Worm (Caenorhabditis elegans): ENCODE measurements around the gene fbxb-57.
"Not testable (repeated sequence)": the region's sequence is repeated elsewhere in the genome, so short reads cannot be mapped to it uniquely, and the experiment has no call there.

The fbxb-57 gene

DNA sequence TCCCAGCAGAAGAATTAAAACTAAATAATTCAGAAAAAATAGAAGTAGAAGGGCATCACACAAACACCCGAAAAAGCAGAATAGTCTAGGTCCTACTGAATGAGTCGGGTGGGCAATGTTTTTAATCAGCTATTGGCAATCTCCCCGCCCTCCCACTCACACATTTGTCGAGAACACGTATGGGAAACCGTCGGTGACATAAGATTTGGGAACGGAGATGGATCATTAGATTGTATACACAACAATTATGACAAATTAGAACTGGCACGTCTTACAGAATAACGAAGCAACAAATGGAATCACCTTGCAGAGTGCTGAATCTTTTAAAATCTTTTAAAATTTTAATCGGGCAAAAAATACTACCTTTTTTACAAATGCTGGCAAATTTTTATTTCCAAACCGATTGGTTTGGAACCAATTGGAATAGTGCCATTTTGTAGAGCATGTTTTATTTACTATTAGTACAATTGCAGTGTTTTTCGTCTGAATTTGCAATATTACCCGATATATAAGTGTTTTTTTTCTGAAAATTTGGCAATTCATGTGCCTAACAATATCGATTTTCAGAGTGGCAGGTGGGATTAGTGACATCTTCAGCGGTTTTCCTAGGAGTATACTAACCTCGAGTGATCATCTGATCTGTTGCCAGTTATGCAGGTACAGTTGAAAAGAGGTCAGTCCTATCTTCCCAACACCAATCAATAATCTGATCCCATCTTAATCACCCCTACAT, at the start of gene fbxb-57, which contains the start of gene F55C9.3:
Gene fbxb-57, plus strand, starts transcription at position 683 of the 733 bp plus-strand sequence.
Gene F55C9.3, minus strand, starts transcription at position 101 of the 733 bp plus-strand sequence.
- TF ChIP-seq unc-62 (GFP tag; optimal IDR thresholded peaks at IDR 0.05), result no peak

DNA sequence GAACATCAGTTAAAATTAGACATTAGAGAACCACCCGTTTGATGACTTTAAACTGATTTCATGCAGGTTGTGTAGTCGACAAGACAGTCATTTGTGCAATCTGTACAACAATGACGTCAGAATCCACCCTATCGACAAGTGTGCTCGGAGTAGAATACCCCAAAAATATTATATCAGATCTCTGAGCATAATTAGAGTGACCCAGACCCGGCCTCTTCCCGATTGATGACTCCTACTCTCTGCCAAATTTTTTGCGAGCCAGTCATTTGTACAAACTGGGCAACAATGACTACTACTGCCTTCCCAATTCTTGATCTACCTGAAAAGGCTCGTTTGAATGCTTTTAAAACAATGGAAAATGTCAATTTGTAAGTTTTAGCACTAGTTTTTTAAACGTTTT, 48.4 kb upstream of the fbxb-57 start, which contains the start of the genes fbxb-115 and fbxb-1:
Gene fbxb-115, minus strand, starts transcription at position 101 of the 400 bp plus-strand sequence.
Gene fbxb-1, plus strand, starts transcription at position 226 of the 400 bp plus-strand sequence.
- TF ChIP-seq unc-62 (GFP tag; optimal IDR thresholded peaks at IDR 0.05), result no peak

DNA sequence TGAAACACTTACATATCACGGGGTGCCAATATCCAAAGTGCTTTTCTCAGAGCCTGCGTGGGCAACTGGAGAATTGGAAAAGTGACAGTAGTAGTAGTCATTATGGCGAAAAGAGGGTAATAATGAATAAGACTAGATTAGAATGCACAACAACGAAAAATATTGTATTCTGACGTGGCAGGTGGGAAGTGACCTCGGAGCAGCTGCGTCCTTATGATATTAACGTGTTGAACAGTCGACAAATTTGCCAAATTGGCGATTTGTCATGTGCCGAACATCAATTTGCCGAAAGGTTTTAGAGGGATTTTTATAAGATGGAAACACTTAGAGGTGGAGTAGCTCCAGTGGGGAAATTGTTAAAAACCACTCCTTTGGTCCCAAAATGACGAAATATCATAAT, 37.6 kb upstream of the fbxb-57 start, which contains the start of gene str-81:
Gene str-81, minus strand, starts transcription at position 101 of the 400 bp plus-strand sequence.
- no peak for TF ChIP-seq unc-62 (GFP tag; optimal IDR thresholded peaks at IDR 0.05)

DNA sequence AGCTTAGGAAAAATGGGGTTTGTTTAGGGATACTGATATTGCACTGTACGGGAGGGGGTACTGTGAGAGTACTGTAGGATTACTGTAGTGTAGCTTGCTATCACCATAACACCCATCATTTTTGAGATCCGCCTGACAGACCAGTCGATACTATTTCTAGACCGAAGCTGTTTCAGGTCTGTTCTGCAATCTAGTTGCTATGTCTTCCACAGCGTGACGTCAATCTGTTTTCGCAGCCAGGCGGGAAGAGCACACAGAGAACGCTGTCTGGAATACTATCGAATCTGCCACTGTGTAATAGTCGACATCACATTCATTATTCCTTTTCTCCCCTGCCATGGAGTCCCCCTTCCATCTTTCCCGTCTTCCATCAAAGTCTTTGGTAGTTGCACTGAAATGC, 36.7 kb upstream of the fbxb-57 start, which contains the start of gene F21D9.11:
Gene F21D9.11, plus strand, starts transcription at position 301 of the 400 bp plus-strand sequence.
- TF ChIP-seq unc-62 (GFP tag; optimal IDR thresholded peaks at IDR 0.05), result no peak

DNA sequence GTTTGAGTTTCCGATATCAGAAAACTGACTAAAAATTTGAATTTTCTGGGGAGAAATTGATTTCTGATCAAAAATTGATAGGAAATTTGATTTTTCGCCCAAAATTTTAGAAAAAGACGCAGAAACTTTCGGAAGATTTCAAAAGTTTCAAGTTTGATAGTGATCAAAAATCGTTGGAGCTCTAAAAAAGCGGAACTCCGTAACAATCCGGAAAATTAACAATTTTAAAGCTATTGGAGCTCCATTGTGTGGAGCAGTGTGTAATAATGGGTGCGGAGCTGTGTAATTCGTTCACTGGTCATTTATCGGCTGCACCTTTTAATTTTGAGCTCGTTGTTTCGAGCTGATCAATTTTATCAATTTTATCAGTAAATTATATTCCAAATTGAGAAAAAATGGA, 35.0 kb upstream of the fbxb-57 start, which contains the start of gene F21D9.4:
Gene F21D9.4, plus strand, starts transcription at position 301 of the 400 bp plus-strand sequence.
- no peak for TF ChIP-seq unc-62 (GFP tag; optimal IDR thresholded peaks at IDR 0.05)

DNA sequence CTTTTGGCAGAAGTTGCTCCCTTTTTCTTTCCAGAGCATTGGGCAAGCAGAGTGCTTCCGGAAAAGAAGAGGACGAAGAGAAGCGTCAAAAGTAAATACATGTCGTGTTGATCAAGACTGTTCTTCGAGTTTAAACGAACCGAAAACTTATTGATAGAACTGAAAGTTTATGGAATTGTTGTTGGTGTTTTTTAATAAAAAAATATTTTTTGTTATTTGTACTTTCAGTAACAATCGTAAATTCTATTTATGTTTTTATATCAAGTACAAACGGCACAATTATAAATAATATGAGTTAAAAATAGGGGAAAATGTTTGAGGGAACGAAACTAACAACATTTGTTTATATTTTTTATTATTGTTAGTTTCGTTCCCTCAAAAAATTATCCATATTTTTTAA, 30.9 kb upstream of the fbxb-57 start, which contains the start of gene F21D9.3:
Gene F21D9.3, minus strand, starts transcription at position 101 of the 400 bp plus-strand sequence.
- TF ChIP-seq unc-62 (GFP tag; optimal IDR thresholded peaks at IDR 0.05), result no peak

DNA sequence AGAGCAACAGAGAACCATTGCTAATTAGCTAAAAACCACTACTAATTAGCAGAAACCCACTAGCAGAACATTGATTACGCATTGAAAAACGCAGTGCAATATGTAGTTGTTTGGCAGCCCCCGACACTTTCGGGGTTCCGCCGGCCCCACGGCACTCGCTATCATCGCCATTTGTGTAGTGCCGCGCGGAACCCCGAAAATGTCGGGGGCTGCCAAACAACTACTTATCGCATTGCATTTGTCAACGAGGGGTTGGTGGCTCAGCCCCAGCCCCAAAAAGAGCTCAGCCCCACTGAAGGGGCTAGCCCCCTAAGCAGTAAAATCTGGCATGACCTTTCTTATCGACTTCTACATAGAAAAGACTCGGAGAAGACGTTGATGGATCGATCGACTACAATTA, 29.2 kb upstream of the fbxb-57 start:
- TF ChIP-seq unc-62 (GFP tag; optimal IDR thresholded peaks at IDR 0.05), result no peak

DNA sequence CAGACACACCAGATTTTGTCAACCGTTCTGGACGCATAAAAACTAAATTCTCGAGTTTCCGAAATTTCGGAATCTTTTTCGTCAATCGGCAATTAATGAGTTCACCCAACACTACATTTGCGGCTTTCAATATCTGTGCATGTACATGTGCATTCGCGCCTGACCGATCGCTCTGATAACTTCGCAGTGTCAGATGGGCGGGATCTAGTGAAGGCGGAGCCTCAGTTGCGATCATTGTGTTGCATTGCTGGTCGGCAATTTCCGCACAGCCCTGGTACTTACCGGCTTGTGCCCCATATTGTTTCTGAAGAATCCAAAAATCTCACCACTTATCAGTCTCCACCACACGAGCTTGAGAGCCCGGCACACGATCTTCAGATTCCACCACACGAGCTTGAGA, 27.9 kb upstream of the fbxb-57 start:
- no peak for TF ChIP-seq unc-62 (GFP tag; optimal IDR thresholded peaks at IDR 0.05)

DNA sequence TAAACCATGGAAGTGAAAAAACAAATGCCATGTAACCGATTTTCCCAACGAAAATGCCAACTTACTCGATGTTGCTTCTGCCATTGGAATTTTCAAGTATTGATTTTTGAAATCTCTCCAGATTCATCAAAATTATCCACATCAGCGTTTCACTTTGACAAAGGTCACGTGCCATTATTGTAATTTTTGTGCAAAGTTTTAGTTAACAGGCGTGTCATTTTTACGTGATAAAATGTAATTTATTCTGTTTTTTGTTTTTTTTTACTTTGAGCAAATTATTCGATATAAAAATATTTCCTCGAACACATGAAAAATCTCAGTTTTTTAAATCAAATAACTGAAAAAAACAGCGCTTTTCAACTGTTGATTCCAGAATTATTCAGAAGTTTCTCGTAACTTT, 26.2 kb upstream of the fbxb-57 start, which contains the start of gene F21D9.2:
Gene F21D9.2, minus strand, starts transcription at position 101 of the 400 bp plus-strand sequence.
- no peak for TF ChIP-seq unc-62 (GFP tag; optimal IDR thresholded peaks at IDR 0.05)

DNA sequence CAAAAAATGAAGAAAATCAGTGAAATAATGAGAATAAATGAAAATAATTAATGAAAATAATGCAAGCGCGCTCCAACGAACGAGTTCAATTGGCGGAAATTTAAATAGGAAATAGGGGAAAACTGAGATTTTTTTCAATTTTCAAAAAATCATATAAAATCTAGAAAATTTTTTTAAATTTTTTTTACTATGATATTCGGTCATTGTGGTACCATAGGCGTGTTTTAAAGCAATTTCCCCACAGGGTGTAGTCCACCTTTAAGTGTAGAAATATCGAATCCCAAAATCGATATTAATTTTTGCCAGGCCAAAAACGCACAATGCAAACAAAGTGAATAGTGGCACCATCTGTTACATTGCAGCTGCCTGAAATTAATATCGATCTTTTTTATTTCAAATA, 24.4 kb upstream of the fbxb-57 start, which contains the start of gene F21D9.1:
Gene F21D9.1, plus strand, starts transcription at position 301 of the 400 bp plus-strand sequence.
- not testable (repeated sequence) for TF ChIP-seq unc-62 (GFP tag; optimal IDR thresholded peaks at IDR 0.05)

DNA sequence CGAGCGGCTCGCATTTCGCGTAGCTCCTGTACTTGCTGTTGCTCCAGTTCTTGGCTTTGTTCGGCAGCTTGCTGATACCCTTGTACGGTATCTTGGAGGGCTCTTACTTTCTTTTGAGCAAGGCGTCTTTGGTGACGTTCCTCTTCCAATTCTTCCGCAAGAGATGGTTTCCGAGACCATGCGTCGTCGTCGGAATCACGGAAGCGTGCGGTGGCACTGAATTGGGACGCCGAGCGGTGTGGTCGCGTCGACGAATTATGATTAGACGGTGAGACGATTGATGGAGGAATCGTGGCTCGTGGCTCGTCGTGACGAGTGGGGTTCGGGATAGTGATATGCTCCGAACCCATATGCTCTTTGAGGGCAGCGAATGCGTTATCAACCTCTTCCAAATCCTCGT, 12.2 kb upstream of the fbxb-57 start:
- TF ChIP-seq unc-62 (GFP tag; optimal IDR thresholded peaks at IDR 0.05), result no peak

DNA sequence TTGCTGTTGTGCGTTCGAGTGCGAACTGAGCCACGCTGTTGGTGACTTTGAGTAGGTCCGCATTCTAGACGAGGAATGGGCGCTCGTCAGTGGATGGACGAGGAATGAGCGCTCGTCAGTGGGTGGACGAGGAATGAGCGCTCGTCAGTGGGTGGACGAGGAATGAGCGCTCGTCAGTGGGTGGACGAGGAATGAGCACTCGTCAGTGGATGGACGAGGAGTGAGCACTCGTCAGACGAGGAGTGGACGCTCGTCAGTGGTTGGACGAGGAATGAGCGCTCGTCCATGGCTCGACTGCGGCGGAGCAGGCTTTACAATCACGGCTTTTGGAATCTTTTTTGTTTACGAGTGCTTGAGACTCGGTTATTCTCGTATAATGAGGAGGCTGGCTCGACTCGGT, 10.1 kb upstream of the fbxb-57 start:
- TF ChIP-seq unc-62 (GFP tag; optimal IDR thresholded peaks at IDR 0.05), result no peak

DNA sequence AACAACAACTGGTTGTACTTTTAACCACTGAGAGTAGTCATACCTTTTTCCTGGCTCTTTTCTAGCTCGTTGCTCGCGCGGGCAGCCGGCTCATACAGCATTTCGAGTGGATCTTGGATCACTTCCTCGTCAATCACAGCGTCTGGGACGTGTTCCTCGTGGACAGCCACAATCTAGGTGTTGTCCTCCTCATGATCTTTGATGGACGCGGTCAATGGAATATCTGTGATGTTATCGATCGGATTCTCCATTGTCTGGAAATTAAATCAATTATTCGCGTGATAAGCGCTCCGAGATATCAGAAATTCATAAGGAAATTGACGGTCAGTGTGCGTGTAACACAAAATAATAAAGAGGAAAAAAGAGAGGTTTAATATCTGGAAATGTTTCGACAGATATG, 8.7 kb upstream of the fbxb-57 start, which contains the start of gene F21D9.8:
Gene F21D9.8, minus strand, starts transcription at position 101 of the 400 bp plus-strand sequence.
- TF ChIP-seq unc-62 (GFP tag; optimal IDR thresholded peaks at IDR 0.05), result no peak

DNA sequence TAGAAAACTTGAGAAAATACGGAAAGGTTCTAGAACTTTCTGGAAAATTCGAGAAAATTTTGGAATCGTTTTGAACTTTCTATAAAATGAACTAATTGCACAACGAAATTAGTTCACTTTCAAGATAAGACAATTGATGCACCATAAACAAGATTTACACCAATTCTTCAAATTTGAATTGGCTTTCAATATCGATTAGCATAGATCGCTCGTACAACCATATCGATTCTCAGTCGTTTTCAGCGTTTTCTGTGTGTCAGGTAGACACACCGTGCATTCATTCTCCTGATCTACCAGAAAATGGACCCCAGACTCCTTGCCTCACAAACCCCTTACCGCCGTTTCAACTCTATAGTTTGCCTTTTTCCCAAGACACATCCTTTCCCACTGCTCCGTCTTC, 6.2 kb upstream of the fbxb-57 start, which contains the start of gene fbxb-117:
Gene fbxb-117, plus strand, starts transcription at position 301 of the 400 bp plus-strand sequence.
- TF ChIP-seq unc-62 (GFP tag; optimal IDR thresholded peaks at IDR 0.05), result no peak

DNA sequence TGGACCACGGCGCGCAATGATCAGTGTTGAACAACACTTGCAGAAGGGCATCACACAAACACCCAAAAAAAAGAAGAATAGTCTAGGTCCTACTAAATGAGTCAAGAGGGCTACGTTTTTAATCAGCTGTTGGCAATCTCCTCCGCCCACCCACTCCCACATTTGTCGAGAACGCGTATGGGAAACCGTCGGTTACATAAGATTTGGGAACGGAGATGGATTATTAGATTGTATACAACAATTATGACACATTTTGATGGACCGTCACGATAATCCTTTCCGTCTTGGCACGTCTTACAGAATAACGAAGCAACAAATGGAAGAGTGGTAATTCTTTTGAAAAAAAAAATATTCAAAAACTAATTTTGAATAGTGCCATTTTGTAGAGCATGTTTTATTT, 2.6 kb upstream of the fbxb-57 start:
- no peak for TF ChIP-seq unc-62 (GFP tag; optimal IDR thresholded peaks at IDR 0.05)

DNA sequence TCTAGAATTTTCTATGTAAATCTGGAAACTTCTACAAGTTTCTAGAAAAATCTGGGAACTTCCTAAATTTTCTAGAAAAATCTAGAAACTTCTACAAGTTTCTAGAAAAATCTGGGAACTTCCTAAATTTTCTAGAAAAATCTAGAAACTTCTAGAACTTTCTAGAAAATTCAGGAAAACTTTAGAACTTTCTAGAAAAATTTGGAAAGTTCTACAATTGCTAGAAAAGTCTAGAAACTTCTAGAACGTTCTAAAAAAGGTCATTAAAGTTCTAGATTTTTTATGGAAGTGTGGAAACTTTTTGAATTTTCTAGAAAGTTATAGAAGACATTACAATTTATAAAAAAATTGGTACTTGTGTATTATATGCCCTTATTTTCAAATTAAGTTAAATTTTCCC, 4.5 kb downstream of the fbxb-57 start, which contains the start of gene F55C9.5:
Gene F55C9.5, minus strand, starts transcription at position 101 of the 400 bp plus-strand sequence.
- no peak for TF ChIP-seq unc-62 (GFP tag; optimal IDR thresholded peaks at IDR 0.05)

DNA sequence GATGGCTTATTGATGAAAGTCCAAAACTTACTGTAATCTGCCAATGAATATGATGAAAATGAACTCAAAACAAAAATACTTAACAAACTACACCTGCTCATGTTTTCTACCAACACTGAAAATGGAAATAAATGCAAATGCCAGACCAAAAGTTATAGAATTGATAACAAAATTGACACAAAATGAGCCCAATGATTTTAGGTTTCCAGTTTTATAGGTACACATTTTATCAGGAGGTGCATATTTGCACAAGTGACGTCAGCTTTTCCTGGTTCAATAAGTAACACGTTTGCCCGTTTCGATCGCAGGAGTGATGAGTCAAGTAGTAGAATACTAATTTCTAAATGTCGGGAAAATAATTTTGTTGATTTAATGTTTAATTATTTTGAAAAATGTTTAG, 8.2 kb downstream of the fbxb-57 start, which contains the start of gene F55C9.6:
Gene F55C9.6, minus strand, starts transcription at position 101 of the 400 bp plus-strand sequence.
- no peak for TF ChIP-seq unc-62 (GFP tag; optimal IDR thresholded peaks at IDR 0.05)
